Fruit fly (Drosophila melanogaster) whole organism, embryonic: ENCODE measurements around the gene fal.

ENCODE experiments used
- Abd-B ChIP-seq: fragments of 200-800 bp; sonication (Bioruptor generic); optimal IDR thresholded peaks from 2 replicates; lab custom pipeline; 2018; ENCODE audit warnings: missing biosample characterization, mild to moderate bottlenecking, missing genetic modification characterization, moderate library complexity
- CG10274 ChIP-seq: fragments of 200-800 bp; sonication (Bioruptor generic); optimal IDR thresholded peaks from 3 replicates; lab custom pipeline; 2017; ENCODE audit warnings: missing biosample characterization, mild to moderate bottlenecking, missing genetic modification characterization
- CG11695 ChIP-seq: fragments of 200-800 bp; sonication (Bioruptor generic); IDR thresholded peaks from 3 replicates; pipeline ENCODE4 v1.3.6; 2022; ENCODE audit warnings: missing biosample characterization, missing genetic modification characterization
- CG12219 ChIP-seq: fragments of 200-800 bp; sonication (Bioruptor generic); optimal IDR thresholded peaks from 3 replicates; lab custom pipeline; 2018; ENCODE audit warnings: missing biosample characterization, mild to moderate bottlenecking, missing genetic modification characterization
- CG12391 ChIP-seq: fragments of 200-800 bp; sonication (Bioruptor generic); optimal IDR thresholded peaks from 3 replicates; lab custom pipeline; 2018; ENCODE audit warnings: missing biosample characterization, mild to moderate bottlenecking, missing genetic modification characterization, moderate library complexity
- CG12744 ChIP-seq: fragments of 200-800 bp; sonication (Bioruptor generic); optimal IDR thresholded peaks from 2 replicates; lab custom pipeline; 2016; ENCODE audit warnings: missing biosample characterization, missing genetic modification characterization
- CG12769 ChIP-seq: fragments of 200-800 bp; sonication (Bioruptor generic); optimal IDR thresholded peaks from 2 replicates; lab custom pipeline; 2019; ENCODE audit warnings: missing biosample characterization, mild to moderate bottlenecking, missing genetic modification characterization, moderate library complexity
- CG13123 ChIP-seq: fragments of 200-800 bp; sonication (Bioruptor generic); optimal IDR thresholded peaks from 2 replicates; lab custom pipeline; 2016; ENCODE audit warnings: missing biosample characterization, missing genetic modification characterization
- CG15073 ChIP-seq: fragments of 200-800 bp; sonication (Bioruptor generic); optimal IDR thresholded peaks from 2 replicates; lab custom pipeline; 2016; ENCODE audit warnings: missing biosample characterization, missing genetic modification characterization
- CG17186 ChIP-seq: fragments of 200-800 bp; sonication (Bioruptor generic); optimal IDR thresholded peaks from 3 replicates; lab custom pipeline; 2017; ENCODE audit warnings: missing biosample characterization, missing genetic modification reagents, missing genetic modification characterization
- CG18011 ChIP-seq: fragments of 200-800 bp; sonication (Bioruptor generic); optimal IDR thresholded peaks from 2 replicates; lab custom pipeline; 2017; ENCODE audit warnings: missing biosample characterization, missing genetic modification characterization, mild to moderate bottlenecking, moderate library complexity, missing genotype
- CG18476 ChIP-seq: fragments of 200-800 bp; sonication (Bioruptor generic); optimal IDR thresholded peaks from 2 replicates; lab custom pipeline; 2016; ENCODE audit warnings: missing biosample characterization, mild to moderate bottlenecking, missing genetic modification characterization
- CG18764 ChIP-seq: fragments of 200-800 bp; sonication (Bioruptor generic); optimal IDR thresholded peaks from 3 replicates; lab custom pipeline; 2016; ENCODE audit warnings: missing biosample characterization, missing genetic modification characterization
- CG34376 ChIP-seq: fragments of 200-800 bp; sonication (Bioruptor generic); optimal IDR thresholded peaks from 2 replicates; lab custom pipeline; 2018; ENCODE audit warnings: missing biosample characterization, mild to moderate bottlenecking, missing genetic modification characterization
- CG4617 ChIP-seq: fragments of 200-800 bp; sonication (Bioruptor generic); optimal IDR thresholded peaks from 3 replicates; lab custom pipeline; 2016; ENCODE audit warnings: missing biosample characterization, missing genetic modification characterization, borderline replicate concordance
- CG4707 ChIP-seq: fragments of 200-800 bp; sonication (Bioruptor generic); optimal IDR thresholded peaks from 2 replicates; lab custom pipeline; 2018; ENCODE audit warnings: missing biosample characterization, mild to moderate bottlenecking, missing genetic modification characterization, moderate library complexity
- CG4730 ChIP-seq: fragments of 200-800 bp; sonication (Bioruptor generic); IDR thresholded peaks from 2 replicates; pipeline ENCODE4 v1.3.6; 2022; ENCODE audit warnings: missing biosample characterization, missing genetic modification characterization
- CG4820 ChIP-seq: fragments of 200-800 bp; sonication (Bioruptor generic); optimal IDR thresholded peaks from 3 replicates; lab custom pipeline; 2016; ENCODE audit warnings: missing biosample characterization, missing genetic modification characterization
- CG4854 ChIP-seq: fragments of 200-800 bp; sonication (Bioruptor generic); optimal IDR thresholded peaks from 2 replicates; lab custom pipeline; 2016; ENCODE audit warnings: missing biosample characterization, missing genetic modification characterization, inconsistent platforms
- CG6654 ChIP-seq: fragments of 200-800 bp; sonication (Bioruptor generic); optimal IDR thresholded peaks from 2 replicates; lab custom pipeline; 2017; ENCODE audit warnings: missing biosample characterization, mild to moderate bottlenecking, missing genetic modification characterization
- CG6854 ChIP-seq: fragments of 200-800 bp; sonication (Bioruptor generic); optimal IDR thresholded peaks from 3 replicates; lab custom pipeline; 2017; ENCODE audit warnings: missing biosample characterization, mild to moderate bottlenecking, missing genetic modification characterization
- CG7928 ChIP-seq: fragments of 200-800 bp; sonication (Bioruptor generic); optimal IDR thresholded peaks from 2 replicates; lab custom pipeline; 2017; ENCODE audit warnings: missing biosample characterization, mild to moderate bottlenecking, missing genetic modification characterization
- CG7987 ChIP-seq: fragments of 200-800 bp; sonication (Bioruptor generic); optimal IDR thresholded peaks from 2 replicates; lab custom pipeline; 2018; ENCODE audit warnings: missing biosample characterization, mild to moderate bottlenecking, missing genetic modification characterization, moderate library complexity
- Dll ChIP-seq: fragments of 200-800 bp; sonication (Bioruptor generic); IDR thresholded peaks from 4 replicates; pipeline ENCODE4 v1.3.6; 2022; ENCODE audit warnings: missing biosample characterization, missing genetic modification characterization; ENCODE audit not compliant: partially characterized antibody
- ERR ChIP-seq: fragments of 200-800 bp; sonication (Bioruptor generic); optimal IDR thresholded peaks from 2 replicates; lab custom pipeline; 2016; ENCODE audit warnings: missing biosample characterization, missing genetic modification characterization
- Hr3 ChIP-seq: fragments of 200-800 bp; sonication (Bioruptor generic); optimal IDR thresholded peaks from 3 replicates; lab custom pipeline; 2016; ENCODE audit warnings: missing biosample characterization, missing genetic modification characterization
- Nf-YA ChIP-seq: fragments of 200-800 bp; sonication (Bioruptor generic); IDR thresholded peaks from 2 replicates; pipeline ENCODE4 v1.3.6; 2022; ENCODE audit warnings: missing biosample characterization, missing genetic modification characterization
- Opbp ChIP-seq: fragments of 200-800 bp; sonication (Bioruptor generic); IDR thresholded peaks from 3 replicates; pipeline ENCODE4 v1.3.6; 2022; ENCODE audit warnings: missing biosample characterization, missing genetic modification characterization; ENCODE audit not compliant: partially characterized antibody
- Optix ChIP-seq: fragments of 200-800 bp; sonication (Bioruptor generic); IDR thresholded peaks from 3 replicates; pipeline ENCODE4 v1.3.6; 2022; ENCODE audit warnings: missing biosample characterization, missing genetic modification characterization
- Trl ChIP-seq, 3 experiments: fragments of >200 bp in 2 of 3; fragments of 200-800 bp in 1 of 3; sonication (Bioruptor generic) in 1 of 3; optimal IDR thresholded peaks; 2 replicates in 1 of 3; 3 replicates in 2 of 3; lab custom pipeline; 2016 to 2017; ENCODE audit warnings: missing biosample characterization in 1 of 3, missing genetic modification characterization in 1 of 3
- abd-A ChIP-seq: fragments of 200-800 bp; sonication (Bioruptor generic); optimal IDR thresholded peaks from 3 replicates; lab custom pipeline; 2019; ENCODE audit warnings: missing biosample characterization, mild to moderate bottlenecking, missing genetic modification characterization, moderate library complexity
- ac ChIP-seq: fragments of 200-800 bp; sonication (Bioruptor generic); optimal IDR thresholded peaks from 3 replicates; lab custom pipeline; 2017; ENCODE audit warnings: missing biosample characterization, mild to moderate bottlenecking, missing genetic modification characterization
- croc ChIP-seq: fragments of 200-800 bp; sonication (Bioruptor generic); conservative IDR thresholded peaks from 3 replicates; pipeline ENCODE4 v1.3.6; 2022; ENCODE audit warnings: missing biosample characterization, missing genetic modification characterization
- crp ChIP-seq, 2 experiments: fragments of 200-800 bp; sonication (Bioruptor generic); optimal IDR thresholded peaks; 2 replicates in 1 of 2; 3 replicates in 1 of 2; lab custom pipeline; 2017; ENCODE audit warnings: missing biosample characterization in 2 of 2, missing genetic modification characterization in 2 of 2, mild to moderate bottlenecking in 1 of 2, moderate library complexity in 1 of 2
- disco-r ChIP-seq: fragments of 200-800 bp; sonication (Bioruptor generic); optimal IDR thresholded peaks from 2 replicates; lab custom pipeline; 2016; ENCODE audit warnings: missing biosample characterization, missing genetic modification characterization
- dmrt11E ChIP-seq: fragments of 200-800 bp; sonication (Bioruptor generic); optimal IDR thresholded peaks from 3 replicates; lab custom pipeline; 2018; ENCODE audit warnings: missing biosample characterization, mild to moderate bottlenecking, missing genetic modification characterization, moderate library complexity
- dmrt99B ChIP-seq: fragments of 200-800 bp; sonication (Bioruptor generic); optimal IDR thresholded peaks from 2 replicates; lab custom pipeline; 2018; ENCODE audit warnings: missing biosample characterization, mild to moderate bottlenecking, missing genetic modification characterization, moderate library complexity
- esg ChIP-seq: fragments of 200-800 bp; sonication (Bioruptor generic); conservative IDR thresholded peaks from 2 replicates; pipeline ENCODE4 v1.3.6; 2022; ENCODE audit warnings: missing biosample characterization, missing genetic modification characterization
- eve ChIP-seq, 2 experiments: fragments of >200 bp; optimal IDR thresholded peaks; 2 replicates each; lab custom pipeline; 2017; ENCODE audit warnings: missing biosample characterization in 2 of 2, missing genetic modification characterization in 2 of 2
- jing ChIP-seq: fragments of 200-800 bp; sonication (Bioruptor generic); optimal IDR thresholded peaks from 2 replicates; lab custom pipeline; 2018; ENCODE audit warnings: missing biosample characterization, mild to moderate bottlenecking, missing genetic modification characterization
- lbe ChIP-seq: fragments of 200-800 bp; sonication (Bioruptor generic); optimal IDR thresholded peaks from 2 replicates; lab custom pipeline; 2016; ENCODE audit warnings: missing biosample characterization, mild to moderate bottlenecking, missing genetic modification characterization
- luna ChIP-seq: fragments of 200-800 bp; sonication (Bioruptor generic); optimal IDR thresholded peaks from 2 replicates; lab custom pipeline; 2016; ENCODE audit warnings: missing biosample characterization, missing genetic modification characterization
- otp ChIP-seq: fragments of 200-800 bp; sonication (Bioruptor generic); IDR thresholded peaks from 3 replicates; pipeline ENCODE4, ENCODE4 v1.3.6; 2022; ENCODE audit warnings: missing biosample characterization, missing genetic modification characterization
- p53 ChIP-seq: fragments of 200-800 bp; sonication (Bioruptor generic); optimal IDR thresholded peaks from 2 replicates; lab custom pipeline; 2016; ENCODE audit warnings: missing biosample characterization, missing genetic modification characterization
- pita ChIP-seq: fragments of 200-800 bp; sonication (Bioruptor generic); optimal IDR thresholded peaks from 2 replicates; lab custom pipeline; 2017; ENCODE audit warnings: missing biosample characterization, mild to moderate bottlenecking, missing genetic modification characterization
- sna ChIP-seq: fragments of 200-800 bp; sonication (Bioruptor generic); IDR thresholded peaks from 2 replicates; pipeline ENCODE4 v1.3.6; 2022; ENCODE audit warnings: missing biosample characterization, missing genetic modification characterization; ENCODE audit not compliant: partially characterized antibody
- sug ChIP-seq: fragments of 200-800 bp; optimal IDR thresholded peaks from 2 replicates; lab custom pipeline; 2019; ENCODE audit warnings: missing biosample characterization, mild to moderate bottlenecking, missing genetic modification characterization, moderate library complexity
- trem ChIP-seq: fragments of 200-800 bp; optimal IDR thresholded peaks from 3 replicates; lab custom pipeline; 2019; ENCODE audit warnings: missing biosample characterization, mild to moderate bottlenecking, missing genetic modification characterization, moderate library complexity
- wek ChIP-seq: fragments of 200-800 bp; sonication (Bioruptor generic); optimal IDR thresholded peaks from 3 replicates; lab custom pipeline; 2018; ENCODE audit warnings: missing biosample characterization, mild to moderate bottlenecking, missing genetic modification characterization, moderate library complexity
- zfh2 ChIP-seq: fragments of 200-800 bp; sonication (Bioruptor generic); optimal IDR thresholded peaks from 2 replicates; lab custom pipeline; 2016; ENCODE audit warnings: missing biosample characterization, missing genetic modification characterization

Gene fal

DNA sequence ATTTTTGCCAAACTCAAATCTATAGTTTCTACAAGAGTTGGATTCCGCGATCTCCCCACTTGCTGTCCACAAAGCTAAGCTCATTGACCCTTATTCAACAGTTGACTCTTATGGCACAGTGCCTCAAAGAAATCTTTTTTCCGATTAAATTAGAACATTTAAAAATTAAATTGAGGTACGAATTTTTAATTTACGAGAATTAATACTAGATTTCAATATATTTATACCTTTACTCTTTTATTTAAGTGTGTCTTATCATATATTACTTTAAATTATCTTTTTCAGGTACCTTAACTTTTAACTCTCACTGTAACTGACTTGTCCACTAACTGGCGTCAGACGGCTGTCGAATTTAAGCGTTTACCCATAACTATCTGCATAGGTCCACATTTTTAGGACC lies 43.9 kb downstream of the fal start (continued):
- no peak for TF ChIP-seq CG18011 (GFP tag; lab: Kevin White, UChicago)
- TF ChIP-seq Dll (GFP tag; lab: Robert Waterston, UW): no peak
- TF ChIP-seq dmrt11E (tag; lab: Kevin White, UChicago): peak; percentile 45
- peak; percentile 54 for TF ChIP-seq CG12391 (tag; lab: Kevin White, UChicago)
- TF ChIP-seq Trl (optimal IDR thresholded peaks at IDR 0.05; lab: Kevin White, UChicago): no peak
- no peak for TF ChIP-seq Trl (GFP tag; optimal IDR thresholded peaks at IDR 0.05; lab: Kevin White, UChicago)
- TF ChIP-seq trem (tag; lab: Kevin White, UChicago): peak; percentile 16
- no peak for TF ChIP-seq crp (GFP tag; optimal IDR thresholded peaks at IDR 0.05; lab: Kevin White, UChicago)
- TF ChIP-seq CG6854 (GFP tag; lab: Kevin White, UChicago): no peak
- no peak for TF ChIP-seq Abd-B (GFP tag; lab: Kevin White, UChicago)
- TF ChIP-seq p53 (GFP tag; lab: Kevin White, UChicago): no peak
- TF ChIP-seq ERR (GFP tag; lab: Kevin White, UChicago): no peak
- no peak for TF ChIP-seq CG18476 (GFP tag; lab: Kevin White, UChicago)
- TF ChIP-seq CG6654 (GFP tag; lab: Kevin White, UChicago): no peak
- TF ChIP-seq CG7928: no peak
- TF ChIP-seq pita (GFP tag; lab: Kevin White, UChicago): no peak
- TF ChIP-seq CG4854 (GFP tag; lab: Kevin White, UChicago): no peak
- TF ChIP-seq CG4617 (GFP tag; lab: Kevin White, UChicago): no peak
- no peak for TF ChIP-seq zfh2 (GFP tag; lab: Kevin White, UChicago)
- TF ChIP-seq sug (tag; lab: Kevin White, UChicago): no peak
- TF ChIP-seq CG12219: no peak
- TF ChIP-seq abd-A (tag; lab: Kevin White, UChicago): no peak
- TF ChIP-seq lbe: no peak
- no peak for TF ChIP-seq CG13123 (GFP tag; lab: Kevin White, UChicago)
- TF ChIP-seq Opbp: no peak
- TF ChIP-seq Optix (GFP tag; lab: Robert Waterston, UW): no peak
- TF ChIP-seq jing: no peak
- 0 out of 3 replicates have a peak, but pooled peaks have one; percentile 41 for TF ChIP-seq CG11695 (GFP tag; lab: Robert Waterston, UW)
- TF ChIP-seq ac (GFP tag; lab: Kevin White, UChicago): no peak
- no peak for TF ChIP-seq otp (GFP tag; lab: Robert Waterston, UW)
- TF ChIP-seq esg: no peak; the same call in 1 of the 2 replicates
- no peak for TF ChIP-seq CG34376
- no peak for TF ChIP-seq CG4730 (GFP tag; lab: Robert Waterston, UW)
- TF ChIP-seq sna (GFP tag; lab: Robert Waterston, UW): no peak
- TF ChIP-seq CG4707 (GFP tag; lab: Kevin White, UChicago): no peak
- peak; percentile 15 for TF ChIP-seq Hr3 (GFP tag; lab: Kevin White, UChicago)
- TF ChIP-seq CG12769 (tag; lab: Kevin White, UChicago): no peak
- no peak for TF ChIP-seq CG18764 (GFP tag; lab: Kevin White, UChicago)
- TF ChIP-seq wek: no peak
- TF ChIP-seq eve (GFP tag; optimal IDR thresholded peaks at IDR 0.05; lab: Kevin White, UChicago): no peak
- TF ChIP-seq CG15073 (GFP tag; lab: Kevin White, UChicago): no peak
- no peak for TF ChIP-seq Nf-YA (GFP tag; lab: Robert Waterston, UW)
- TF ChIP-seq CG17186 (GFP tag; lab: Kevin White, UChicago): no peak
- no peak for TF ChIP-seq luna
- peak; percentile 75 for TF ChIP-seq dmrt99B (tag; lab: Kevin White, UChicago)
- TF ChIP-seq disco-r (GFP tag; lab: Kevin White, UChicago): no peak
- no peak for TF ChIP-seq CG10274
- no peak for TF ChIP-seq croc
- no peak for TF ChIP-seq CG7987 (GFP tag; lab: Kevin White, UChicago)
- no peak for TF ChIP-seq CG12744
- TF ChIP-seq CG4820 (GFP tag; lab: Kevin White, UChicago): peak; percentile 30
